Fruit fly (Drosophila melanogaster) whole organism: Measurements from ENCODE around the gene Plp.

Experiments used
- CG8478 ChIP-seq: fragments of >200 bp; optimal IDR thresholded peaks from 2 replicates; lab custom pipeline; 2018; ENCODE audit warnings: inconsistent platforms
- Dll ChIP-seq: fragments of >200 bp; optimal IDR thresholded peaks from 2 replicates; lab custom pipeline; 2017
- EcR ChIP-seq, 2 experiments: fragments of >200 bp; optimal IDR thresholded peaks; 2 replicates each; lab custom pipeline; 2017; ENCODE audit warnings: missing biosample characterization in 2 of 2, missing genetic modification characterization in 2 of 2, missing genetic modification reagents in 2 of 2
- pan ChIP-seq: fragments of >200 bp; optimal IDR thresholded peaks from 2 replicates; lab custom pipeline; 2017
- psq ChIP-seq: fragments of >200 bp; optimal IDR thresholded peaks from 2 replicates; lab custom pipeline; 2017

- TF ChIP-seq EcR (GFP tag; optimal IDR thresholded peaks at IDR 0.05; lab: Kevin White, UChicago) (no peak), Dll (lab: Kevin White, UChicago) (no peak), psq (lab: Kevin White, UChicago) (no peak), CG8478 (lab: Kevin White, UChicago) (no peak), pan (lab: Kevin White, UChicago) (no peak)
Observed at dm6 chr3L:15054035-15054434, 40.5 kb downstream of the Plp start, which contains the start of gene CG18649.
